Fruit fly (Drosophila melanogaster) whole organism: Measurements from ENCODE around the gene mTTF.

Source experiments
- CG8478 ChIP-seq: fragments of >200 bp; optimal IDR thresholded peaks from 2 replicates; lab custom pipeline; 2018; ENCODE audit warnings: inconsistent platforms
- Dll ChIP-seq: fragments of >200 bp; optimal IDR thresholded peaks from 2 replicates; lab custom pipeline; 2017
- EcR ChIP-seq, 2 experiments: fragments of >200 bp; optimal IDR thresholded peaks; 2 replicates each; lab custom pipeline; 2017; ENCODE audit warnings: missing biosample characterization in 2 of 2, missing genetic modification characterization in 2 of 2, missing genetic modification reagents in 2 of 2
- psq ChIP-seq: fragments of >200 bp; optimal IDR thresholded peaks from 2 replicates; lab custom pipeline; 2017

- TF ChIP-seq CG8478 (no peak), EcR (GFP tag; optimal IDR thresholded peaks at IDR 0.05; lab: Kevin White, UChicago) (no peak), psq (lab: Kevin White, UChicago) (no peak), Dll (lab: Kevin White, UChicago) (no peak)
These were observed 39.9 kb downstream of the mTTF start for dm6 chr2L:14308661-14309060.
